Worm (Caenorhabditis elegans) whole organism, early embryonic: ENCODE data around the gene C54D10.3.

Experiments used
- B0310.2 ChIP-seq: sonication (generic microtip); optimal IDR thresholded peaks from 2 replicates; lab custom pipeline; 2016; ENCODE audit warnings: mild to moderate bottlenecking, missing genetic modification characterization, missing compliant biosample characterization
- F13C5.2 ChIP-seq: sonication (generic microtip); optimal IDR thresholded peaks from 2 replicates; lab custom pipeline; 2017; ENCODE audit warnings: mild to moderate bottlenecking, missing genetic modification characterization, inconsistent platforms, missing compliant biosample characterization
- aly-1 ChIP-seq: sonication (generic microtip); optimal IDR thresholded peaks from 2 replicates; lab custom pipeline; 2016; ENCODE audit warnings: missing genetic modification characterization, missing compliant biosample characterization
- ama-1 ChIP-seq: fragments of 150-350 bp; optimal IDR thresholded peaks from 2 replicates; lab custom pipeline; 2014
- ceh-13 ChIP-seq: fragments of 200-800 bp; sonication (Bioruptor generic); optimal IDR thresholded peaks from 2 replicates; lab custom pipeline; 2018; ENCODE audit warnings: mild to moderate bottlenecking, missing genetic modification characterization, missing compliant biosample characterization
- ets-7 ChIP-seq: sonication (generic microtip); optimal IDR thresholded peaks from 2 replicates; lab custom pipeline; 2016; ENCODE audit warnings: missing genotype, missing genetic modification characterization, missing compliant biosample characterization
- flt-1 ChIP-seq: fragments of 200-800 bp; sonication (Bioruptor generic); IDR thresholded peaks from 2 replicates; pipeline ENCODE4 v1.3.6; 2022; ENCODE audit warnings: missing genetic modification characterization, missing compliant biosample characterization
- hmg-4 ChIP-seq: fragments of 200-800 bp; sonication (Bioruptor generic); optimal IDR thresholded peaks from 2 replicates; lab custom pipeline; 2018; ENCODE audit warnings: mild to moderate bottlenecking, missing genetic modification characterization, missing compliant biosample characterization
- hnd-1 ChIP-seq: sonication (generic microtip); optimal IDR thresholded peaks from 2 replicates; lab custom pipeline; 2016; ENCODE audit warnings: missing genetic modification characterization, missing compliant biosample characterization
- pes-1 ChIP-seq: fragments of 200-800 bp; sonication (Bioruptor generic); IDR thresholded peaks from 2 replicates; pipeline ENCODE4 v1.3.6; 2022; ENCODE audit warnings: missing genetic modification reagents, missing genetic modification characterization, missing compliant biosample characterization
- scrt-1 ChIP-seq: fragments of 200-800 bp; sonication (Bioruptor generic); IDR thresholded peaks from 2 replicates; pipeline ENCODE4 v1.3.6; 2022; ENCODE audit warnings: missing genetic modification characterization, missing compliant biosample characterization
- sea-1 ChIP-seq: fragments of 200-800 bp; sonication (Bioruptor generic); conservative IDR thresholded peaks from 2 replicates; pipeline ENCODE4 v1.3.6; 2022; ENCODE audit warnings: missing genetic modification characterization, missing compliant biosample characterization
- tbx-11 ChIP-seq: fragments of 200-800 bp; sonication (Bioruptor generic); IDR thresholded peaks from 2 replicates; pipeline ENCODE4 v1.3.6; 2022; ENCODE audit warnings: missing genetic modification characterization, missing compliant biosample characterization
- tbx-37 ChIP-seq: fragments of 200-800 bp; sonication (Bioruptor generic); conservative IDR thresholded peaks from 2 replicates; pipeline ENCODE4 v1.3.6; 2022; ENCODE audit warnings: missing genetic modification reagents, missing genetic modification characterization, missing compliant biosample characterization

- TF ChIP-seq ama-1 (lab: Kevin White, UChicago) (no peak), sea-1 (no peak), scrt-1 (no peak), F13C5.2 (tag; lab: Kevin White, UChicago) (no peak), B0310.2 (tag; lab: Kevin White, UChicago) (no peak), flt-1 (GFP tag; lab: Robert Waterston, UW) (no peak), tbx-11 (no peak), ceh-13 (no peak), aly-1 (tag; lab: Kevin White, UChicago) (no peak), hmg-4 (GFP tag; lab: Kevin White, UChicago) (no peak), tbx-37 (no peak), pes-1 (GFP tag; lab: Robert Waterston, UW) (no peak), ets-7 (tag; lab: Kevin White, UChicago) (no peak), hnd-1 (tag; lab: Kevin White, UChicago) (no peak)
These were observed 22.7 kb upstream of the C54D10.3 start, which contains the start of gene twk-14 for ce11 chrV:12395699-12396098.
